Fruit fly (Drosophila melanogaster): ENCODE measurements around the gene CG32985.

The CG32985 gene

dm6 chr2L:8991583-8991982 lies 29.2 kb downstream of the CG32985 start, which contains the start of gene CG9555:
TSS of gene CG9555 (plus strand) at chr2L:8991735.
- TF ChIP-seq Eip75B (GFP tag; optimal IDR thresholded peaks at IDR 0.05) (no peak), vri (GFP tag; optimal IDR thresholded peaks at IDR 0.05) (peak; percentile 41)

dm6 chr2L:8993650-8994441 lies 31.5 kb downstream of the CG32985 start, which contains the start of gene CG17906:
TSS of gene CG17906 (plus strand) at chr2L:8994391.
- TF ChIP-seq CG3032 (tag; optimal IDR thresholded peaks at IDR 0.05) = no peak
- no peak for TF ChIP-seq achi (GFP tag; optimal IDR thresholded peaks at IDR 0.05)
- TF ChIP-seq CG16779 (tag; optimal IDR thresholded peaks at IDR 0.05) = no peak
- no peak for TF ChIP-seq CG11902 (GFP tag; optimal IDR thresholded peaks at IDR 0.05)
- no peak for TF ChIP-seq dsx (GFP tag; optimal IDR thresholded peaks at IDR 0.05; ENCODE audit: poor library complexity, severe bottlenecking)
- no peak for TF ChIP-seq Sox14 (GFP tag; optimal IDR thresholded peaks at IDR 0.05)
- no peak for TF ChIP-seq Eip75B (GFP tag; optimal IDR thresholded peaks at IDR 0.05)
- no peak for TF ChIP-seq Ets96B (tag; optimal IDR thresholded peaks at IDR 0.05)
- no peak for TF ChIP-seq lz (GFP tag; optimal IDR thresholded peaks at IDR 0.05)
- TF ChIP-seq Smox (GFP tag; optimal IDR thresholded peaks at IDR 0.05) = no peak
- no peak for TF ChIP-seq CG4318 (GFP tag; optimal IDR thresholded peaks at IDR 0.05)

- TF ChIP-seq achi (GFP tag; optimal IDR thresholded peaks at IDR 0.05) = peak; percentile 70
- TF ChIP-seq Hr38 (GFP tag; optimal IDR thresholded peaks at IDR 0.05) = peak; percentile 5
- peak; percentile 93 for TF ChIP-seq lz (GFP tag; optimal IDR thresholded peaks at IDR 0.05)
- peak; percentile 78 for TF ChIP-seq CG6854 (GFP tag; optimal IDR thresholded peaks at IDR 0.05)
- TF ChIP-seq net (GFP tag; optimal IDR thresholded peaks at IDR 0.05) = peak; percentile 88
- peak; percentile 6 for TF ChIP-seq CG8632 (GFP tag; optimal IDR thresholded peaks at IDR 0.05)
- TF ChIP-seq OdsH (GFP tag; optimal IDR thresholded peaks at IDR 0.05) = peak; percentile 78
- TF ChIP-seq spab (GFP tag; optimal IDR thresholded peaks at IDR 0.05) = peak; percentile 15
- TF ChIP-seq svp (GFP tag) = peak; percentile 91
- peak; percentile 68 for TF ChIP-seq esn (GFP tag; optimal IDR thresholded peaks at IDR 0.05)
- TF ChIP-seq Smox (GFP tag; optimal IDR thresholded peaks at IDR 0.05) = peak; percentile 78
- peak; percentile 65 for TF ChIP-seq CG10669 (GFP tag; optimal IDR thresholded peaks at IDR 0.05)
- TF ChIP-seq Sox14 (GFP tag; optimal IDR thresholded peaks at IDR 0.05) = peak; percentile 95
- peak; percentile 76 for TF ChIP-seq CG3032 (tag; optimal IDR thresholded peaks at IDR 0.05)
- peak; percentile 69 for TF ChIP-seq CG6792 (GFP tag; optimal IDR thresholded peaks at IDR 0.05)
- TF ChIP-seq Lpt (GFP tag; optimal IDR thresholded peaks at IDR 0.05) = peak; percentile 50
- peak; percentile 90 for TF ChIP-seq Met (GFP tag; optimal IDR thresholded peaks at IDR 0.05)
- no peak for TF ChIP-seq CG1621 (tag; optimal IDR thresholded peaks at IDR 0.05)
- peak; percentile 62 for TF ChIP-seq topi (GFP tag; optimal IDR thresholded peaks at IDR 0.05)
- TF ChIP-seq Hr4 (GFP tag; optimal IDR thresholded peaks at IDR 0.05) = peak; percentile 96
- peak; percentile 78 for TF ChIP-seq CG32006 (GFP tag; optimal IDR thresholded peaks at IDR 0.05)
- no peak for TF ChIP-seq CG9139 (GFP tag; optimal IDR thresholded peaks at IDR 0.05)
- peak; percentile 97 for TF ChIP-seq CG6163 (GFP tag; IDR thresholded peaks at IDR 0.05)
- peak; percentile 93 for TF ChIP-seq CG11902 (GFP tag; optimal IDR thresholded peaks at IDR 0.05)
- peak; percentile 89 for TF ChIP-seq Eip75B (GFP tag; optimal IDR thresholded peaks at IDR 0.05)
- TF ChIP-seq CG31627 (GFP tag; optimal IDR thresholded peaks at IDR 0.05) = peak; percentile 88
- TF ChIP-seq cyc (GFP tag; optimal IDR thresholded peaks at IDR 0.05) = peak; percentile 78
- TF ChIP-seq CG11294 (GFP tag; IDR thresholded peaks at IDR 0.05) = peak; percentile 87
- peak; percentile 62 for TF ChIP-seq CG16779 (tag; optimal IDR thresholded peaks at IDR 0.05)
- peak; percentile 71 for TF ChIP-seq Eip93F (GFP tag; optimal IDR thresholded peaks at IDR 0.05)
- peak; percentile 53; the same call in 1 of the 3 replicates for TF ChIP-seq CG8119 (GFP tag; IDR thresholded peaks at IDR 0.05)
- peak; percentile 52 for TF ChIP-seq CG4318 (GFP tag; optimal IDR thresholded peaks at IDR 0.05)
- TF ChIP-seq CG15336 (GFP tag; IDR thresholded peaks at IDR 0.05) = peak; percentile 78
- TF ChIP-seq Blimp-1 (GFP tag; optimal IDR thresholded peaks at IDR 0.05) = no peak
- no peak for TF ChIP-seq CG3919 (GFP tag; optimal IDR thresholded peaks at IDR 0.05)
- no peak for TF ChIP-seq CG8319 (GFP tag; optimal IDR thresholded peaks at IDR 0.05)
- TF ChIP-seq CG11762 (GFP tag; optimal IDR thresholded peaks at IDR 0.05; ENCODE audit: insufficient read depth) = no peak
- TF ChIP-seq ss (GFP tag; optimal IDR thresholded peaks at IDR 0.05) = no peak
- no peak for TF ChIP-seq vri (GFP tag; optimal IDR thresholded peaks at IDR 0.05)
- peak; percentile 91 for TF ChIP-seq Hr39 (GFP tag; optimal IDR thresholded peaks at IDR 0.05)
- peak; percentile 69 for TF ChIP-seq fkh (GFP tag; optimal IDR thresholded peaks at IDR 0.05)
- TF ChIP-seq CG6276 (GFP tag; optimal IDR thresholded peaks at IDR 0.05) = no peak
Measured at dm6 chr2L:8997285-8997684, 35.0 kb downstream of the CG32985 start, which contains the start of the genes alien and CG18661. TSS of gene alien (minus strand) at chr2L:8997379. TSS of gene CG18661 (plus strand) at chr2L:8997605.
